Worm (Caenorhabditis elegans) whole organism, L2 larva: ENCODE measurements around the gene clec-182.

Experiments used
- R02D3.7 ChIP-seq: fragments of 150-350 bp; optimal IDR thresholded peaks from 2 replicates; lab custom pipeline; 2014; ENCODE audit warnings: missing biosample characterization, missing genetic modification characterization
- ama-1 ChIP-seq: fragments of 150-350 bp; optimal IDR thresholded peaks from 2 replicates; lab custom pipeline; 2018; ENCODE audit warnings: inconsistent platforms
- dmd-4 ChIP-seq: sonication (generic microtip); optimal IDR thresholded peaks from 2 replicates; lab custom pipeline; 2017; ENCODE audit warnings: missing biosample characterization, missing genetic modification characterization
- egl-27 ChIP-seq: sonication (generic microtip); optimal IDR thresholded peaks from 3 replicates; lab custom pipeline; 2017; ENCODE audit warnings: missing biosample characterization, missing genetic modification reagents, missing genetic modification characterization
- gmeb-1 ChIP-seq: fragments of 150-350 bp; optimal IDR thresholded peaks from 2 replicates; lab custom pipeline; 2014; ENCODE audit warnings: missing biosample characterization, missing genetic modification characterization
- nhr-10 ChIP-seq: sonication (generic microtip); optimal IDR thresholded peaks from 2 replicates; lab custom pipeline; 2017; ENCODE audit warnings: missing biosample characterization, missing genetic modification characterization
- nhr-129 ChIP-seq: fragments of 150-350 bp; optimal IDR thresholded peaks from 2 replicates; lab custom pipeline; 2014; ENCODE audit warnings: missing biosample characterization, missing genetic modification characterization
- nhr-237 ChIP-seq: fragments of 150-350 bp; optimal IDR thresholded peaks from 2 replicates; lab custom pipeline; 2014; ENCODE audit warnings: missing biosample characterization, missing genetic modification characterization
- nhr-6 ChIP-seq: fragments of 150-350 bp; optimal IDR thresholded peaks from 2 replicates; lab custom pipeline; 2014; ENCODE audit warnings: missing biosample characterization, missing genetic modification characterization
- unc-39 ChIP-seq: fragments of 150-350 bp; optimal IDR thresholded peaks from 2 replicates; lab custom pipeline; 2014; ENCODE audit warnings: missing biosample characterization, missing genetic modification characterization
- unc-62 ChIP-seq: fragments of 150-350 bp; optimal IDR thresholded peaks from 2 replicates; lab custom pipeline; 2014; ENCODE audit warnings: missing biosample characterization, missing genetic modification reagents, missing genetic modification characterization

- TF ChIP-seq unc-62 (GFP tag; lab: Kevin White, UChicago) = no peak
- no peak for TF ChIP-seq R02D3.7 (tag; lab: Kevin White, UChicago)
- TF ChIP-seq nhr-237 (tag; lab: Kevin White, UChicago) = no peak
- TF ChIP-seq nhr-10 (tag; lab: Kevin White, UChicago) = no peak
- no peak for TF ChIP-seq ama-1 (lab: Kevin White, UChicago)
- no peak for TF ChIP-seq nhr-6 (tag; lab: Kevin White, UChicago)
- TF ChIP-seq dmd-4 = no peak
- no peak for TF ChIP-seq unc-39
- TF ChIP-seq gmeb-1 (tag; lab: Kevin White, UChicago) = no peak
- TF ChIP-seq nhr-129 (tag; lab: Kevin White, UChicago) = no peak
- no peak for TF ChIP-seq egl-27 (tag; lab: Kevin White, UChicago)
These were observed 44.0 kb downstream of the clec-182 start for ce11 chrIV:8754146-8754545.
